Fruit fly (Drosophila melanogaster) whole organism, embryonic: ENCODE measurements around the gene Tet.

ENCODE experiments used
- Atf6 ChIP-seq: fragments of 200-800 bp; sonication (Bioruptor generic); IDR thresholded peaks from 2 replicates; pipeline ENCODE4 v1.3.6; 2022; ENCODE audit warnings: missing biosample characterization, missing genetic modification characterization
- CG10979 ChIP-seq: fragments of 200-800 bp; sonication (Bioruptor generic); optimal IDR thresholded peaks from 2 replicates; lab custom pipeline; 2018; ENCODE audit warnings: missing biosample characterization, mild to moderate bottlenecking, missing genetic modification characterization, moderate library complexity
- CG11093 ChIP-seq: fragments of 200-800 bp; sonication (Bioruptor generic); IDR thresholded peaks from 3 replicates; pipeline ENCODE4 v1.3.6; 2022; ENCODE audit warnings: missing biosample characterization, missing genetic modification characterization
- CG11247 ChIP-seq: fragments of 200-800 bp; sonication (Bioruptor generic); IDR thresholded peaks from 2 replicates; pipeline ENCODE4 v1.3.6; 2022; ENCODE audit warnings: missing biosample characterization, missing genetic modification characterization
- CG1233 ChIP-seq: fragments of 200-800 bp; sonication (Bioruptor generic); optimal IDR thresholded peaks from 4 replicates; lab custom pipeline; 2018; ENCODE audit warnings: missing biosample characterization, mild to moderate bottlenecking, missing genetic modification characterization
- CG12744 ChIP-seq: fragments of 200-800 bp; sonication (Bioruptor generic); optimal IDR thresholded peaks from 2 replicates; lab custom pipeline; 2016; ENCODE audit warnings: missing biosample characterization, missing genetic modification characterization
- CG13296 ChIP-seq: fragments of 200-800 bp; sonication (Bioruptor generic); optimal IDR thresholded peaks from 3 replicates; lab custom pipeline; 2018; ENCODE audit warnings: missing biosample characterization, mild to moderate bottlenecking, missing genetic modification characterization
- CG14860 ChIP-seq: fragments of 200-800 bp; sonication (Bioruptor generic); IDR thresholded peaks from 3 replicates; pipeline ENCODE4 v1.3.6; 2022; ENCODE audit warnings: missing biosample characterization, missing genetic modification characterization; ENCODE audit not compliant: partially characterized antibody
- CG15073 ChIP-seq: fragments of 200-800 bp; sonication (Bioruptor generic); optimal IDR thresholded peaks from 2 replicates; lab custom pipeline; 2016; ENCODE audit warnings: missing biosample characterization, missing genetic modification characterization
- CG1602 ChIP-seq: fragments of 200-800 bp; sonication (Bioruptor generic); optimal IDR thresholded peaks from 3 replicates; lab custom pipeline; 2016; ENCODE audit warnings: missing biosample characterization, missing genetic modification characterization
- CG1647 ChIP-seq: fragments of 200-800 bp; sonication (Bioruptor generic); optimal IDR thresholded peaks from 3 replicates; lab custom pipeline; 2016; ENCODE audit warnings: missing biosample characterization, missing genetic modification characterization
- CG17802 ChIP-seq: fragments of 200-800 bp; sonication (Bioruptor generic); optimal IDR thresholded peaks from 2 replicates; lab custom pipeline; 2018; ENCODE audit warnings: missing biosample characterization, mild to moderate bottlenecking, missing genetic modification characterization, moderate library complexity
- CG18011 ChIP-seq: fragments of 200-800 bp; sonication (Bioruptor generic); optimal IDR thresholded peaks from 2 replicates; lab custom pipeline; 2017; ENCODE audit warnings: missing biosample characterization, missing genetic modification characterization, mild to moderate bottlenecking, moderate library complexity, missing genotype
- CG18476 ChIP-seq: fragments of 200-800 bp; sonication (Bioruptor generic); optimal IDR thresholded peaks from 2 replicates; lab custom pipeline; 2016; ENCODE audit warnings: missing biosample characterization, mild to moderate bottlenecking, missing genetic modification characterization
- CG30403 ChIP-seq: fragments of 200-800 bp; sonication (Bioruptor generic); optimal IDR thresholded peaks from 3 replicates; lab custom pipeline; 2016; ENCODE audit warnings: missing biosample characterization, missing genetic modification characterization
- CG32772 ChIP-seq: fragments of 200-800 bp; sonication (Bioruptor generic); IDR thresholded peaks from 2 replicates; pipeline ENCODE4 v1.3.6; 2022; ENCODE audit warnings: missing biosample characterization, missing genetic modification characterization
- CG34376 ChIP-seq: fragments of 200-800 bp; sonication (Bioruptor generic); optimal IDR thresholded peaks from 2 replicates; lab custom pipeline; 2018; ENCODE audit warnings: missing biosample characterization, mild to moderate bottlenecking, missing genetic modification characterization
- CG4820 ChIP-seq: fragments of 200-800 bp; sonication (Bioruptor generic); optimal IDR thresholded peaks from 3 replicates; lab custom pipeline; 2016; ENCODE audit warnings: missing biosample characterization, missing genetic modification characterization
- CG6272 ChIP-seq: fragments of 200-800 bp; sonication (Bioruptor generic); IDR thresholded peaks from 2 replicates; pipeline ENCODE4 v1.3.6; 2022; ENCODE audit warnings: missing biosample characterization, missing genetic modification characterization
- CG6854 ChIP-seq: fragments of 200-800 bp; sonication (Bioruptor generic); optimal IDR thresholded peaks from 3 replicates; lab custom pipeline; 2017; ENCODE audit warnings: missing biosample characterization, mild to moderate bottlenecking, missing genetic modification characterization
- CG7271 ChIP-seq: fragments of 200-800 bp; sonication (Bioruptor generic); optimal IDR thresholded peaks from 2 replicates; lab custom pipeline; 2018; ENCODE audit warnings: missing biosample characterization, mild to moderate bottlenecking, missing genetic modification characterization, moderate library complexity
- CG7556 ChIP-seq: fragments of 200-800 bp; sonication (Bioruptor generic); optimal IDR thresholded peaks from 2 replicates; lab custom pipeline; 2017; ENCODE audit warnings: missing biosample characterization, mild to moderate bottlenecking, missing genetic modification characterization
- CkIIα-i1 ChIP-seq: fragments of 200-800 bp; sonication (Bioruptor generic); IDR thresholded peaks from 2 replicates; pipeline ENCODE4 v1.3.6; 2022; ENCODE audit warnings: missing biosample characterization, missing genetic modification characterization
- CrebB ChIP-seq: fragments of 200-800 bp; sonication (Bioruptor generic); optimal IDR thresholded peaks from 3 replicates; lab custom pipeline; 2018; ENCODE audit warnings: missing biosample characterization, mild to moderate bottlenecking, missing genetic modification characterization
- Dad ChIP-seq: fragments of 200-800 bp; sonication (Bioruptor generic); optimal IDR thresholded peaks from 3 replicates; lab custom pipeline; 2016; ENCODE audit warnings: missing biosample characterization, missing genetic modification characterization
- Doc3 ChIP-seq: fragments of 200-800 bp; sonication (Bioruptor generic); IDR thresholded peaks from 3 replicates; pipeline ENCODE4 v1.3.6; 2022; ENCODE audit warnings: missing biosample characterization, missing genetic modification characterization; ENCODE audit not compliant: partially characterized antibody
- GATAe ChIP-seq: fragments of 200-800 bp; sonication (Bioruptor generic); conservative IDR thresholded peaks from 2 replicates; pipeline ENCODE4 v1.3.6; 2022; ENCODE audit warnings: missing biosample characterization, missing genetic modification characterization
- HLHmδ ChIP-seq: fragments of 200-800 bp; sonication (Bioruptor generic); optimal IDR thresholded peaks from 2 replicates; lab custom pipeline; 2018; ENCODE audit warnings: missing biosample characterization, mild to moderate bottlenecking, missing genetic modification characterization, moderate library complexity
- Meics ChIP-seq: fragments of 200-800 bp; sonication (Bioruptor generic); optimal IDR thresholded peaks from 2 replicates; lab custom pipeline; 2017; ENCODE audit warnings: missing biosample characterization, mild to moderate bottlenecking, missing genetic modification characterization
- NfI ChIP-seq: fragments of 200-800 bp; sonication (Bioruptor generic); optimal IDR thresholded peaks from 3 replicates; lab custom pipeline; 2018; ENCODE audit warnings: missing biosample characterization, mild to moderate bottlenecking, missing genetic modification characterization, moderate library complexity
- Opbp ChIP-seq: fragments of 200-800 bp; sonication (Bioruptor generic); IDR thresholded peaks from 3 replicates; pipeline ENCODE4 v1.3.6; 2022; ENCODE audit warnings: missing biosample characterization, missing genetic modification characterization; ENCODE audit not compliant: partially characterized antibody
- Usf ChIP-seq: fragments of 200-800 bp; sonication (Bioruptor generic); optimal IDR thresholded peaks from 2 replicates; lab custom pipeline; 2017; ENCODE audit warnings: missing genotype, missing biosample characterization, missing genetic modification characterization
- abd-A ChIP-seq: fragments of 200-800 bp; sonication (Bioruptor generic); optimal IDR thresholded peaks from 3 replicates; lab custom pipeline; 2019; ENCODE audit warnings: missing biosample characterization, mild to moderate bottlenecking, missing genetic modification characterization, moderate library complexity
- amos ChIP-seq: fragments of 200-800 bp; sonication (Bioruptor generic); IDR thresholded peaks from 2 replicates; pipeline ENCODE4 v1.3.6; 2022; ENCODE audit warnings: missing biosample characterization, missing genetic modification characterization; ENCODE audit not compliant: partially characterized antibody
- ara ChIP-seq: fragments of 200-800 bp; sonication (Bioruptor generic); IDR thresholded peaks from 2 replicates; pipeline ENCODE4 v1.3.6; 2022; ENCODE audit warnings: missing biosample characterization, missing genetic modification characterization
- ash1 ChIP-seq: fragments of 200-800 bp; sonication (Bioruptor generic); optimal IDR thresholded peaks from 2 replicates; lab custom pipeline; 2018; ENCODE audit warnings: missing biosample characterization, mild to moderate bottlenecking, missing genetic modification characterization
- bcd ChIP-seq: fragments of 200-800 bp; sonication (Bioruptor generic); optimal IDR thresholded peaks from 2 replicates; lab custom pipeline; 2017; ENCODE audit warnings: missing biosample characterization, mild to moderate bottlenecking, missing genetic modification characterization
- cg ChIP-seq: fragments of 200-800 bp; sonication (Bioruptor generic); optimal IDR thresholded peaks from 3 replicates; lab custom pipeline; 2019; ENCODE audit warnings: missing biosample characterization, mild to moderate bottlenecking, missing genetic modification characterization, moderate library complexity
- croc ChIP-seq: fragments of 200-800 bp; sonication (Bioruptor generic); conservative IDR thresholded peaks from 3 replicates; pipeline ENCODE4 v1.3.6; 2022; ENCODE audit warnings: missing biosample characterization, missing genetic modification characterization
- dmrt99B ChIP-seq: fragments of 200-800 bp; sonication (Bioruptor generic); optimal IDR thresholded peaks from 2 replicates; lab custom pipeline; 2018; ENCODE audit warnings: missing biosample characterization, mild to moderate bottlenecking, missing genetic modification characterization, moderate library complexity
- esg ChIP-seq: fragments of 200-800 bp; sonication (Bioruptor generic); conservative IDR thresholded peaks from 2 replicates; pipeline ENCODE4 v1.3.6; 2022; ENCODE audit warnings: missing biosample characterization, missing genetic modification characterization
- gem ChIP-seq: fragments of 200-800 bp; sonication (Bioruptor generic); optimal IDR thresholded peaks from 2 replicates; lab custom pipeline; 2019; ENCODE audit warnings: missing biosample characterization, mild to moderate bottlenecking, missing genetic modification characterization, moderate library complexity
- grn ChIP-seq: fragments of 200-800 bp; sonication (Bioruptor generic); optimal IDR thresholded peaks from 3 replicates; lab custom pipeline; 2017; ENCODE audit warnings: missing biosample characterization, missing genetic modification characterization
- ham ChIP-seq: fragments of 200-800 bp; sonication (Bioruptor generic); IDR thresholded peaks from 2 replicates; pipeline ENCODE4 v1.3.6; 2022; ENCODE audit warnings: missing biosample characterization, missing genetic modification characterization
- hb ChIP-seq: fragments of 200-800 bp; sonication (Bioruptor generic); IDR thresholded peaks from 3 replicates; pipeline ENCODE4 v1.3.6; 2022; ENCODE audit warnings: missing biosample characterization, missing genetic modification characterization; ENCODE audit not compliant: partially characterized antibody
- odd ChIP-seq: fragments of 200-800 bp; sonication (Bioruptor generic); optimal IDR thresholded peaks from 2 replicates; lab custom pipeline; 2017; ENCODE audit warnings: missing biosample characterization, mild to moderate bottlenecking, missing genetic modification characterization
- psq ChIP-seq: fragments of 200-800 bp; sonication (Bioruptor generic); optimal IDR thresholded peaks from 2 replicates; lab custom pipeline; 2017; ENCODE audit warnings: missing biosample characterization, missing genetic modification characterization
- pzg ChIP-seq: fragments of 200-800 bp; sonication (Bioruptor generic); optimal IDR thresholded peaks from 3 replicates; lab custom pipeline; 2018; ENCODE audit warnings: missing biosample characterization, mild to moderate bottlenecking, missing genetic modification characterization, moderate library complexity
- zen ChIP-seq: fragments of 200-800 bp; sonication (Bioruptor generic); optimal IDR thresholded peaks from 3 replicates; lab custom pipeline; 2018; ENCODE audit warnings: missing biosample characterization, mild to moderate bottlenecking, missing genetic modification characterization, moderate library complexity
- zfh1 ChIP-seq: fragments of 200-800 bp; sonication (Bioruptor generic); IDR thresholded peaks from 3 replicates; pipeline ENCODE4 v1.3.6; 2022; ENCODE audit warnings: missing biosample characterization, missing genetic modification characterization

Gene Tet

DNA sequence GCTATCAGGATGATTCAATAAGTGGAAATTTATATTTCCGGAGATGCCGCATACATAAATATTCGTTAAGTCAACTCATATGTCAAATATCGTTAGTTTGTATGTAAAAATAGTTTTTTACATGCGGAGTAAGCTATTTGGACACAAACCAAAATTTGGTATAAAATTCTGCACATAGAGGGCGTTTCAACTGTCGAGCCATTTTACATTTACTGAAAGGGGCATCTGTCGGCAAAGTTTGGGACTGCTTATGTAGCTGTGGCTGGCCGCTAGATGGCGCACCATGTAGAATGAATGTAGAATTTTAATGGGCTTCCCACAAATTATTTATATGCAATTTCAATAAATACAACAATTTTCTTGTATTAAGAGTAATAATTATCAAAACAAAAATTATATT is 27.2 kb downstream of the Tet start (continued):
- TF ChIP-seq cg (no peak), odd (GFP tag; lab: Kevin White, UChicago) (no peak), pzg (GFP tag; lab: Kevin White, UChicago) (peak; percentile 17), gem (peak; percentile 61), CG1233 (GFP tag; lab: Kevin White, UChicago) (no peak), CG13296 (GFP tag; lab: Kevin White, UChicago) (no peak), Atf6 (GFP tag; lab: Robert Waterston, UW) (no peak), CkIIα-i1 (GFP tag; lab: Robert Waterston, UW) (no peak), zen (tag; lab: Kevin White, UChicago) (peak; percentile 57), CG14860 (GFP tag; lab: Robert Waterston, UW) (no peak), Dad (GFP tag; lab: Kevin White, UChicago) (peak; percentile 48), CG1602 (GFP tag; lab: Kevin White, UChicago) (peak; percentile 75), CG18476 (GFP tag; lab: Kevin White, UChicago) (no peak), ara (GFP tag; lab: Robert Waterston, UW) (peak; percentile 44; the same call in 1 of the 2 replicates), CG6272 (GFP tag; lab: Robert Waterston, UW) (peak; percentile 54), CG32772 (GFP tag; lab: Robert Waterston, UW) (peak; percentile 54), CG17802 (no peak), CG11093 (GFP tag; lab: Robert Waterston, UW) (no peak), croc (GFP tag; lab: Robert Waterston, UW) (peak; percentile 15; the same call in 1 of the 3 replicates), esg (GFP tag; lab: Robert Waterston, UW) (0 out of 2 replicates have a peak, but pooled peaks have one; percentile 9), CG11247 (peak; percentile 85), Meics (GFP tag; lab: Kevin White, UChicago) (no peak), amos (GFP tag; lab: Robert Waterston, UW) (peak; percentile 83), NfI (GFP tag; lab: Kevin White, UChicago) (peak; percentile 70), ash1 (no peak), psq (GFP tag; lab: Kevin White, UChicago) (no peak), CG12744 (GFP tag; lab: Kevin White, UChicago) (peak; percentile 39), abd-A (peak; percentile 7), CG15073 (GFP tag; lab: Kevin White, UChicago) (no peak), CG34376 (GFP tag; lab: Kevin White, UChicago) (no peak), bcd (GFP tag; lab: Kevin White, UChicago) (peak; percentile 47), CG30403 (peak; percentile 80), CG10979 (tag; lab: Kevin White, UChicago) (peak; percentile 17), grn (GFP tag; lab: Kevin White, UChicago) (no peak), CG6854 (GFP tag; lab: Kevin White, UChicago) (no peak), CG7271 (tag; lab: Kevin White, UChicago) (no peak), CG18011 (GFP tag; lab: Kevin White, UChicago) (no peak), Opbp (peak; percentile 70), GATAe (no peak), CG4820 (peak; percentile 64), CG7556 (no peak), dmrt99B (tag; lab: Kevin White, UChicago) (no peak), Usf (GFP tag; lab: Kevin White, UChicago) (peak; percentile 27), Doc3 (no peak), ham (GFP tag; lab: Robert Waterston, UW) (no peak), HLHmδ (GFP tag; lab: Kevin White, UChicago) (peak; percentile 69), zfh1 (GFP tag; lab: Robert Waterston, UW) (peak; percentile 73; the same call in 2 of the 3 replicates), hb (no peak), CG1647 (GFP tag; lab: Kevin White, UChicago) (peak; percentile 48), CrebB (tag; lab: Kevin White, UChicago) (no peak)
